Fruit fly (Drosophila melanogaster) whole organism, embryonic: ENCODE results near the gene SKIP.
A peak's percentile ranks its signal among the peaks of the same experiment; 100 is the strongest.

Source experiments
- Atf-2 ChIP-seq: fragments of 200-800 bp; sonication (Bioruptor generic); optimal IDR thresholded peaks from 2 replicates; lab custom pipeline; 2016; ENCODE audit warnings: missing biosample characterization, missing genetic modification characterization
- CG10543 ChIP-seq: fragments of 200-800 bp; sonication (Bioruptor generic); optimal IDR thresholded peaks from 3 replicates; lab custom pipeline; 2017; ENCODE audit warnings: missing biosample characterization, mild to moderate bottlenecking, missing genetic modification characterization, moderate library complexity
- CG11723 ChIP-seq: fragments of 200-800 bp; sonication (Bioruptor generic); optimal IDR thresholded peaks from 2 replicates; lab custom pipeline; 2017; ENCODE audit warnings: missing biosample characterization, mild to moderate bottlenecking, missing genetic modification characterization
- CG12104 ChIP-seq: fragments of 200-800 bp; sonication (Bioruptor generic); optimal IDR thresholded peaks from 3 replicates; lab custom pipeline; 2016; ENCODE audit warnings: missing biosample characterization, missing genetic modification characterization
- CG12299 ChIP-seq: fragments of 200-800 bp; sonication (Bioruptor generic); optimal IDR thresholded peaks from 2 replicates; lab custom pipeline; 2018; ENCODE audit warnings: missing biosample characterization, mild to moderate bottlenecking, missing genetic modification characterization
- CG12769 ChIP-seq: fragments of 200-800 bp; sonication (Bioruptor generic); optimal IDR thresholded peaks from 2 replicates; lab custom pipeline; 2019; ENCODE audit warnings: missing biosample characterization, mild to moderate bottlenecking, missing genetic modification characterization, moderate library complexity
- CG15269 ChIP-seq: fragments of 200-800 bp; sonication (Bioruptor generic); optimal IDR thresholded peaks from 2 replicates; lab custom pipeline; 2018; ENCODE audit warnings: missing biosample characterization, mild to moderate bottlenecking, missing genetic modification characterization, moderate library complexity
- CG15601 ChIP-seq: fragments of 200-800 bp; sonication (Bioruptor generic); optimal IDR thresholded peaks from 3 replicates; lab custom pipeline; 2019; ENCODE audit warnings: missing biosample characterization, mild to moderate bottlenecking, missing genetic modification characterization, moderate library complexity
- CG17361 ChIP-seq: fragments of 200-800 bp; sonication (Bioruptor generic); IDR thresholded peaks from 3 replicates; pipeline ENCODE4 v1.3.6; 2022; ENCODE audit warnings: missing biosample characterization, missing genetic modification characterization
- CG2875 ChIP-seq: fragments of 200-800 bp; sonication (Bioruptor generic); optimal IDR thresholded peaks from 2 replicates; lab custom pipeline; 2017; ENCODE audit warnings: missing biosample characterization, mild to moderate bottlenecking, missing genetic modification characterization, missing genetic modification reagents
- CG3847 ChIP-seq: fragments of 200-800 bp; sonication (Bioruptor generic); IDR thresholded peaks from 2 replicates; pipeline ENCODE4 v1.3.6; 2022; ENCODE audit warnings: missing biosample characterization, missing genetic modification characterization
- CG6272 ChIP-seq: fragments of 200-800 bp; sonication (Bioruptor generic); IDR thresholded peaks from 2 replicates; pipeline ENCODE4 v1.3.6; 2022; ENCODE audit warnings: missing biosample characterization, missing genetic modification characterization
- CG6689 ChIP-seq: fragments of 200-800 bp; sonication (Bioruptor generic); IDR thresholded peaks from 2 replicates; pipeline ENCODE4 v1.3.6; 2022; ENCODE audit warnings: missing biosample characterization, missing genetic modification characterization
- CG7556 ChIP-seq: fragments of 200-800 bp; sonication (Bioruptor generic); optimal IDR thresholded peaks from 2 replicates; lab custom pipeline; 2017; ENCODE audit warnings: missing biosample characterization, mild to moderate bottlenecking, missing genetic modification characterization
- CG7786 ChIP-seq: fragments of 200-800 bp; sonication (Bioruptor generic); optimal IDR thresholded peaks from 2 replicates; lab custom pipeline; 2016; ENCODE audit warnings: missing biosample characterization, missing genetic modification characterization
- CG9609 ChIP-seq: fragments of 200-800 bp; sonication (Bioruptor generic); optimal IDR thresholded peaks from 3 replicates; lab custom pipeline; 2016; ENCODE audit warnings: missing biosample characterization, missing genetic modification characterization
- Camta ChIP-seq: fragments of 200-800 bp; sonication (Bioruptor generic); optimal IDR thresholded peaks from 2 replicates; lab custom pipeline; 2016; ENCODE audit warnings: missing biosample characterization, missing genetic modification characterization
- Dbx ChIP-seq: fragments of 200-800 bp; sonication (Bioruptor generic); IDR thresholded peaks from 3 replicates; pipeline ENCODE4 v1.3.6; 2022; ENCODE audit warnings: missing biosample characterization, missing genetic modification characterization
- Deaf1 ChIP-seq: fragments of 200-800 bp; optimal IDR thresholded peaks from 3 replicates; lab custom pipeline; 2019; ENCODE audit warnings: missing biosample characterization, mild to moderate bottlenecking, missing genetic modification characterization, moderate library complexity
- ERR ChIP-seq: fragments of 200-800 bp; sonication (Bioruptor generic); optimal IDR thresholded peaks from 2 replicates; lab custom pipeline; 2016; ENCODE audit warnings: missing biosample characterization, missing genetic modification characterization
- Elba2 ChIP-seq: fragments of 200-800 bp; sonication (Bioruptor generic); optimal IDR thresholded peaks from 3 replicates; lab custom pipeline; 2016; ENCODE audit warnings: missing biosample characterization, missing genetic modification characterization
- Gsc ChIP-seq: fragments of 200-800 bp; sonication (Bioruptor generic); IDR thresholded peaks from 2 replicates; pipeline ENCODE4 v1.3.6; 2022; ENCODE audit warnings: missing biosample characterization, missing genetic modification characterization
- Hand ChIP-seq: fragments of 200-800 bp; sonication (Bioruptor generic); optimal IDR thresholded peaks from 2 replicates; lab custom pipeline; 2017; ENCODE audit warnings: mild to moderate bottlenecking, missing biosample characterization, missing genetic modification reagents, missing genetic modification characterization
- Hmx ChIP-seq: fragments of 200-800 bp; sonication (Bioruptor generic); optimal IDR thresholded peaks from 2 replicates; lab custom pipeline; 2016; ENCODE audit warnings: missing biosample characterization, missing genetic modification characterization
- Nf-YC ChIP-seq: fragments of 200-800 bp; optimal IDR thresholded peaks from 3 replicates; lab custom pipeline; 2019; ENCODE audit warnings: missing biosample characterization, mild to moderate bottlenecking, missing genetic modification characterization, moderate library complexity
- NfI ChIP-seq: fragments of 200-800 bp; sonication (Bioruptor generic); optimal IDR thresholded peaks from 3 replicates; lab custom pipeline; 2018; ENCODE audit warnings: missing biosample characterization, mild to moderate bottlenecking, missing genetic modification characterization, moderate library complexity
- Pdp1 ChIP-seq, 2 experiments: fragments of 200-800 bp; sonication (Bioruptor generic); optimal IDR thresholded peaks; 3 replicates each; lab custom pipeline; 2016; ENCODE audit warnings: missing biosample characterization in 2 of 2, missing genetic modification characterization in 2 of 2, mild to moderate bottlenecking in 1 of 2, moderate library complexity in 1 of 2
- Ptx1 ChIP-seq: fragments of 200-800 bp; sonication (Bioruptor generic); IDR thresholded peaks from 2 replicates; pipeline ENCODE4 v1.3.6; 2022; ENCODE audit warnings: missing biosample characterization, missing genetic modification characterization
- Rx ChIP-seq: fragments of 200-800 bp; sonication (Bioruptor generic); IDR thresholded peaks from 2 replicates; pipeline ENCODE4 v1.3.6; 2022; ENCODE audit warnings: missing biosample characterization, missing genetic modification characterization
- Side ChIP-seq: fragments of 200-800 bp; sonication (Bioruptor generic); optimal IDR thresholded peaks from 2 replicates; lab custom pipeline; 2016; ENCODE audit warnings: missing biosample characterization, missing genetic modification characterization
- Sry-δ ChIP-seq: fragments of 200-800 bp; sonication (Bioruptor generic); optimal IDR thresholded peaks from 2 replicates; lab custom pipeline; 2016; ENCODE audit warnings: missing biosample characterization, missing genetic modification characterization
- Taf1 ChIP-seq: fragments of 200-800 bp; sonication (Bioruptor generic); IDR thresholded peaks from 2 replicates; pipeline ENCODE4 v1.3.6; 2022; ENCODE audit warnings: missing biosample characterization, missing genetic modification characterization
- Xbp1 ChIP-seq: fragments of 200-800 bp; sonication (Bioruptor generic); optimal IDR thresholded peaks from 3 replicates; lab custom pipeline; 2016; ENCODE audit warnings: missing biosample characterization, mild to moderate bottlenecking, missing genetic modification characterization
- bcd ChIP-seq: fragments of 200-800 bp; sonication (Bioruptor generic); optimal IDR thresholded peaks from 2 replicates; lab custom pipeline; 2017; ENCODE audit warnings: missing biosample characterization, mild to moderate bottlenecking, missing genetic modification characterization
- bsh ChIP-seq, 2 experiments: fragments of 200-800 bp; sonication (Bioruptor generic); optimal IDR thresholded peaks; 2 replicates each; lab custom pipeline; 2017 to 2018; ENCODE audit warnings: mild to moderate bottlenecking in 2 of 2, missing biosample characterization in 2 of 2, missing genetic modification characterization in 2 of 2, moderate library complexity in 1 of 2
- dan ChIP-seq: fragments of 200-800 bp; sonication (Bioruptor generic); IDR thresholded peaks from 2 replicates; pipeline ENCODE4 v1.3.6; 2022; ENCODE audit warnings: missing biosample characterization, missing genetic modification characterization
- gsb-n ChIP-seq: fragments of 200-800 bp; sonication (Bioruptor generic); optimal IDR thresholded peaks from 3 replicates; lab custom pipeline; 2018; ENCODE audit warnings: missing biosample characterization, mild to moderate bottlenecking, missing genetic modification characterization
- kni ChIP-seq: fragments of 200-800 bp; sonication (Bioruptor generic); optimal IDR thresholded peaks from 3 replicates; lab custom pipeline; 2017; ENCODE audit warnings: mild to moderate bottlenecking, missing biosample characterization, missing genetic modification reagents, missing genetic modification characterization
- lola ChIP-seq, 3 experiments: fragments of >200 bp in 2 of 3; fragments of 200-800 bp in 1 of 3; sonication (Bioruptor generic) in 1 of 3; optimal IDR thresholded peaks; 2 replicates each; lab custom pipeline; 2017 to 2019; ENCODE audit warnings: missing biosample characterization in 3 of 3, missing genetic modification characterization in 3 of 3, mild to moderate bottlenecking in 1 of 3, moderate library complexity in 1 of 3
- lov ChIP-seq, 2 experiments: fragments of 200-800 bp in 1 of 2; fragments of >200 bp in 1 of 2; sonication (Bioruptor generic) in 1 of 2; IDR thresholded peaks in 1 of 2; optimal IDR thresholded peaks in 1 of 2; 2 replicates in 1 of 2; 3 replicates in 1 of 2; pipeline versions ENCODE4 v1.3.6 to Lab custom; 2017 to 2022; ENCODE audit warnings: missing biosample characterization in 1 of 2, missing genetic modification characterization in 1 of 2
- mirr ChIP-seq: fragments of 200-800 bp; sonication (Bioruptor generic); optimal IDR thresholded peaks from 3 replicates; lab custom pipeline; 2018; ENCODE audit warnings: missing biosample characterization, mild to moderate bottlenecking, missing genetic modification characterization
- nau ChIP-seq: fragments of 200-800 bp; sonication (Bioruptor generic); optimal IDR thresholded peaks from 3 replicates; lab custom pipeline; 2017; ENCODE audit warnings: missing biosample characterization, mild to moderate bottlenecking, missing genetic modification characterization, missing genetic modification reagents
- onecut ChIP-seq: fragments of 200-800 bp; sonication (Bioruptor generic); IDR thresholded peaks from 2 replicates; pipeline ENCODE4 v1.3.6; 2022; ENCODE audit warnings: missing biosample characterization, missing genetic modification characterization
- phol ChIP-seq: fragments of 200-800 bp; sonication (Bioruptor generic); optimal IDR thresholded peaks from 3 replicates; lab custom pipeline; 2018; ENCODE audit warnings: missing biosample characterization, mild to moderate bottlenecking, missing genetic modification characterization, moderate library complexity
- prd ChIP-seq, 3 experiments: fragments of >200 bp in 2 of 3; fragments of 200-800 bp in 1 of 3; sonication (Bioruptor generic) in 1 of 3; optimal IDR thresholded peaks in 2 of 3; IDR thresholded peaks in 1 of 3; 2 replicates in 2 of 3; 3 replicates in 1 of 3; pipeline versions ENCODE4 v1.3.6 to Lab custom; 2017 to 2022; ENCODE audit warnings: missing biosample characterization in 1 of 3, missing genetic modification characterization in 1 of 3
- psq ChIP-seq: fragments of 200-800 bp; sonication (Bioruptor generic); optimal IDR thresholded peaks from 2 replicates; lab custom pipeline; 2017; ENCODE audit warnings: missing biosample characterization, missing genetic modification characterization
- sqz ChIP-seq: fragments of 200-800 bp; sonication (Bioruptor generic); optimal IDR thresholded peaks from 3 replicates; lab custom pipeline; 2018; ENCODE audit warnings: missing biosample characterization, mild to moderate bottlenecking, missing genetic modification characterization
- tna ChIP-seq: fragments of 200-800 bp; sonication (Bioruptor generic); IDR thresholded peaks from 2 replicates; pipeline ENCODE4 v1.3.6; 2022; ENCODE audit warnings: missing biosample characterization, missing genetic modification characterization; ENCODE audit not compliant: partially characterized antibody

The SKIP gene

DNA sequence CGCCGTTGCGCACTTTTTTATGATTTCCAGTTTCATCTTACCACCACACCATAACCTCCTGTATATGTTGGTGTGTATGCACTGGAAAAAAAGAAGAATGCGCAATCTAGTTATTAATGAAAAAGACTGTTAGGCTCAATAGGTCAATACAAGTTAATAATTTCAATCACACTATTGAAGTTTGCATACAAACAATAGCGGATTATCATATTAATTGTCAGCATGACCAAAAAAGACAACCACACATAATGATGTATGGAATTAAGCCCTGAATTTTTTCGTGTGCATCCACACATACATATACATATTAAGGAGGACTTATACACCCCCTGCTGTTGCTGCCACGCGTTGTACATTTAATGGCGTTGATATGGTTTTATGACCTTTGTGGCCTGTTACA lies 103.1 kb downstream of the SKIP start (continued):
- TF ChIP-seq CG7556 (peak; percentile 64), Pdp1 (GFP tag; optimal IDR thresholded peaks at IDR 0.05; lab: Kevin White, UChicago) (peak in 1 of 2 experiments; percentile 37), sqz (GFP tag; lab: Kevin White, UChicago) (peak; percentile 63), CG12769 (tag; lab: Kevin White, UChicago) (peak; percentile 41), Sry-δ (peak; percentile 5), ERR (GFP tag; lab: Kevin White, UChicago) (no peak), CG15269 (tag; lab: Kevin White, UChicago) (peak; percentile 63), Gsc (GFP tag; lab: Robert Waterston, UW) (no peak), phol (tag; lab: Kevin White, UChicago) (peak; percentile 63), psq (GFP tag; lab: Kevin White, UChicago) (no peak), CG9609 (GFP tag; lab: Kevin White, UChicago) (peak; percentile 18), Atf-2 (peak; percentile 27), CG3847 (GFP tag; lab: Robert Waterston, UW) (peak; percentile 36; the same call in 1 of the 2 replicates), NfI (GFP tag; lab: Kevin White, UChicago) (peak; percentile 51), CG7786 (GFP tag; lab: Kevin White, UChicago) (peak; percentile 29), CG10543 (GFP tag; lab: Kevin White, UChicago) (no peak), CG17361 (GFP tag; lab: Robert Waterston, UW) (peak; percentile 47; the same call in 1 of the 3 replicates), Camta (GFP tag; lab: Kevin White, UChicago) (peak; percentile 1), Nf-YC (tag; lab: Kevin White, UChicago) (peak; percentile 11), lola (GFP tag; optimal IDR thresholded peaks at IDR 0.05; lab: Kevin White, UChicago) (peak in 1 of 3 experiments; percentile 27), prd (optimal IDR thresholded peaks at IDR 0.05; lab: Kevin White, UChicago) (no peak), prd (GFP tag; IDR thresholded peaks at IDR 0.05; lab: Robert Waterston, UW) (peak; percentile 59; the same call in 2 of the 3 replicates), kni (GFP tag; lab: Kevin White, UChicago) (no peak), Dbx (peak; percentile 37; the same call in 1 of the 3 replicates), CG11723 (GFP tag; lab: Kevin White, UChicago) (no peak), Taf1 (no peak), gsb-n (tag; lab: Kevin White, UChicago) (peak; percentile 49), CG2875 (GFP tag; lab: Kevin White, UChicago) (peak; percentile 9), mirr (GFP tag; lab: Kevin White, UChicago) (peak; percentile 34), CG6272 (0 out of 2 replicates have a peak, but pooled peaks have one; percentile 20), CG12299 (tag; lab: Kevin White, UChicago) (peak; percentile 28), CG6689 (GFP tag; lab: Robert Waterston, UW) (no peak), nau (peak; percentile 3), Hmx (GFP tag; lab: Kevin White, UChicago) (no peak), onecut (GFP tag; lab: Robert Waterston, UW) (peak; percentile 45; the same call in 1 of the 2 replicates), CG12104 (GFP tag; lab: Kevin White, UChicago) (no peak), Xbp1 (peak; percentile 39), bcd (GFP tag; lab: Kevin White, UChicago) (peak; percentile 42), Side (peak; percentile 7), tna (GFP tag; lab: Robert Waterston, UW) (no peak), Ptx1 (GFP tag; lab: Robert Waterston, UW) (peak; percentile 61; the same call in 1 of the 2 replicates), lov (optimal IDR thresholded peaks at IDR 0.05; lab: Kevin White, UChicago) (no peak), lov (GFP tag; IDR thresholded peaks at IDR 0.05; lab: Robert Waterston, UW) (no peak), Elba2 (GFP tag; lab: Kevin White, UChicago) (no peak), CG15601 (peak; percentile 39), Hand (GFP tag; lab: Kevin White, UChicago) (peak; percentile 50), Rx (GFP tag; lab: Robert Waterston, UW) (peak; percentile 29; the same call in 1 of the 2 replicates), dan (GFP tag; lab: Robert Waterston, UW) (no peak), bsh (GFP tag; optimal IDR thresholded peaks at IDR 0.05; lab: Kevin White, UChicago) (peak in 1 of 2 experiments; percentile 70), Deaf1 (tag; lab: Kevin White, UChicago) (peak; percentile 29)
